Fruit fly (Drosophila melanogaster) whole organism, larva: Measurements from ENCODE around the gene Lrr47.

ENCODE experiments used
- noc ChIP-seq: fragments of 200-800 bp; sonication (Bioruptor generic); optimal IDR thresholded peaks from 3 replicates; lab custom pipeline; 2019; ENCODE audit warnings: missing biosample characterization, mild to moderate bottlenecking, missing genetic modification characterization, moderate library complexity

Lrr47 gene

dm6 chr2L:10500309-10500974, 16.7 kb upstream of the Lrr47 start:
- no peak for TF ChIP-seq noc (tag; lab: Kevin White, UChicago)

- no peak for TF ChIP-seq noc (tag; lab: Kevin White, UChicago)
These were observed 14.9 kb upstream of the Lrr47 start for dm6 chr2L:10502244-10502643.

dm6 chr2L:10502862-10503261, 14.3 kb upstream of the Lrr47 start:
- peak; percentile 27 for TF ChIP-seq noc (tag; lab: Kevin White, UChicago)

dm6 chr2L:10503356-10503977, 13.7 kb upstream of the Lrr47 start:
- TF ChIP-seq noc (tag; lab: Kevin White, UChicago), result no peak

- TF ChIP-seq noc (tag; lab: Kevin White, UChicago), result no peak
These were observed 12.2 kb upstream of the Lrr47 start for dm6 chr2L:10504895-10505294.

dm6 chr2L:10505345-10505744, 11.8 kb upstream of the Lrr47 start:
- no peak for TF ChIP-seq noc (tag; lab: Kevin White, UChicago)

- TF ChIP-seq noc (tag; lab: Kevin White, UChicago), result peak; percentile 30
These were observed 10.4 kb upstream of the Lrr47 start, which contains the start of the genes Myo31DF and CG6094 for dm6 chr2L:10506557-10507252. Gene Myo31DF (minus strand): TSS chr2L:10506779. Gene CG6094 (plus strand): TSS chr2L:10507081.

dm6 chr2L:10510088-10510487, 7.0 kb upstream of the Lrr47 start, which contains the start of gene CG7384:
Gene CG7384 (minus strand): TSS chr2L:10510453.
- TF ChIP-seq noc (tag; lab: Kevin White, UChicago), result no peak

dm6 chr2L:10510843-10511242, 6.3 kb upstream of the Lrr47 start:
- no peak for TF ChIP-seq noc (tag; lab: Kevin White, UChicago)

- no peak for TF ChIP-seq noc (tag; lab: Kevin White, UChicago)
These were observed 3.2 kb upstream of the Lrr47 start for dm6 chr2L:10513837-10514499.

dm6 chr2L:10514586-10515137, 2.5 kb upstream of the Lrr47 start:
- TF ChIP-seq noc (tag; lab: Kevin White, UChicago), result no peak

dm6 chr2L:10515553-10516174, 1.5 kb upstream of the Lrr47 start:
- TF ChIP-seq noc (tag; lab: Kevin White, UChicago), result no peak

dm6 chr2L:10516470-10517048, 576 bp upstream of the Lrr47 start:
- TF ChIP-seq noc (tag; lab: Kevin White, UChicago), result peak; percentile 39

dm6 chr2L:10519225-10519624, 2.1 kb downstream of the Lrr47 start:
- TF ChIP-seq noc (tag; lab: Kevin White, UChicago), result peak; percentile 64
